Worm (Caenorhabditis elegans): ENCODE data around the gene ubc-9.

Gene ubc-9

ce11 chrIV:4650624-4651094 lies at the start of gene ubc-9:
Gene ubc-9, plus strand, starts transcription at chrIV:4651044.
- TF ChIP-seq lag-1 (GFP tag; IDR thresholded peaks at IDR 0.05): no peak
- no peak for TF ChIP-seq T26A5.8 (tag; optimal IDR thresholded peaks at IDR 0.05)
- TF ChIP-seq B0035.1 (tag; optimal IDR thresholded peaks at IDR 0.05): no peak
- TF ChIP-seq hrde-1 (tag; optimal IDR thresholded peaks at IDR 0.05; ENCODE audit: borderline replicate concordance): peak; percentile 30
- TF ChIP-seq tbx-9 (tag; optimal IDR thresholded peaks at IDR 0.05; ENCODE audit: borderline replicate concordance): no peak
- TF ChIP-seq hlh-12 (tag; optimal IDR thresholded peaks at IDR 0.05): no peak
- TF ChIP-seq B0019.2 (GFP tag; conservative IDR thresholded peaks at IDR 0.05): 0 out of 2 replicates have a peak, but pooled peaks have one; percentile 24
- TF ChIP-seq F33H1.4 (GFP tag; IDR thresholded peaks at IDR 0.05): peak; percentile 81
- TF ChIP-seq bed-2 (GFP tag; IDR thresholded peaks at IDR 0.05): no peak
- peak; percentile 92 for TF ChIP-seq cebp-1 (GFP tag; IDR thresholded peaks at IDR 0.05)
- TF ChIP-seq cebp-1 (tag; optimal IDR thresholded peaks at IDR 0.05): peak; percentile 99
- peak; percentile 92 for TF ChIP-seq madf-10 (tag; optimal IDR thresholded peaks at IDR 0.05)
- peak; percentile 75 for TF ChIP-seq lsy-27 (tag; optimal IDR thresholded peaks at IDR 0.05; ENCODE audit: borderline replicate concordance, insufficient read depth)
- TF ChIP-seq ets-4 (GFP tag; optimal IDR thresholded peaks at IDR 0.05): no peak
- no peak for TF ChIP-seq hmg-20 (GFP tag; IDR thresholded peaks at IDR 0.05)
- no peak for TF ChIP-seq attf-3 (GFP tag; conservative IDR thresholded peaks at IDR 0.05)
- TF ChIP-seq chd-7 (tag; optimal IDR thresholded peaks at IDR 0.05): no peak
- TF ChIP-seq let-607 (tag; optimal IDR thresholded peaks at IDR 0.05): peak in 1 of 2 experiments; percentile 31
- peak; percentile 4 for TF ChIP-seq atf-7 (tag; optimal IDR thresholded peaks at IDR 0.05)
- TF ChIP-seq mcd-1 (GFP tag; IDR thresholded peaks at IDR 0.05): peak; percentile 81
- no peak for TF ChIP-seq nhr-27 (tag; optimal IDR thresholded peaks at IDR 0.05)
- TF ChIP-seq bed-1 (GFP tag; IDR thresholded peaks at IDR 0.05): no peak
- no peak for TF ChIP-seq sptf-2 (GFP tag; optimal IDR thresholded peaks at IDR 0.05)
- no peak for TF ChIP-seq gei-17 (GFP tag; optimal IDR thresholded peaks at IDR 0.05)
- peak; percentile 25 for TF ChIP-seq snpc-4 (GFP tag; optimal IDR thresholded peaks at IDR 0.05)
- peak; percentile 49 to 78 (median 67) for TF ChIP-seq snpc-4 (tag; optimal IDR thresholded peaks at IDR 0.05)
- no peak for TF ChIP-seq ztf-28 (GFP tag; IDR thresholded peaks at IDR 0.05)
- no peak for TF ChIP-seq ztf-22 (GFP tag; optimal IDR thresholded peaks at IDR 0.05)
- no peak for TF ChIP-seq mes-4 (tag; optimal IDR thresholded peaks at IDR 0.05)
- no peak for TF ChIP-seq Y53F4B.3 (GFP tag; IDR thresholded peaks at IDR 0.05)
- peak; percentile 82 for TF ChIP-seq lsl-1 (GFP tag; optimal IDR thresholded peaks at IDR 0.05)
- TF ChIP-seq ztf-18 (tag; optimal IDR thresholded peaks at IDR 0.05): peak; percentile 67
- TF ChIP-seq let-526 (GFP tag; IDR thresholded peaks at IDR 0.05): no peak
- TF ChIP-seq ama-1 (optimal IDR thresholded peaks at IDR 0.05): no peak
- no peak for TF ChIP-seq ama-1 (GFP tag; optimal IDR thresholded peaks at IDR 0.05)
- no peak for TF ChIP-seq F57A8.1 (GFP tag; optimal IDR thresholded peaks at IDR 0.05)
- peak; percentile 53; the same call in 1 of the 2 replicates for TF ChIP-seq attf-6 (GFP tag; IDR thresholded peaks at IDR 0.05)
- peak; percentile 93 for TF ChIP-seq efl-1 (GFP tag; optimal IDR thresholded peaks at IDR 0.05)
- TF ChIP-seq ccch-3 (GFP tag; optimal IDR thresholded peaks at IDR 0.05): no peak
- TF ChIP-seq lin-35 (GFP tag; optimal IDR thresholded peaks at IDR 0.05): peak; percentile 10 to 56 (median 54)
- TF ChIP-seq snpc-3.4 (tag; optimal IDR thresholded peaks at IDR 0.05): peak; percentile 79
- no peak for TF ChIP-seq Y56A3A.18 (GFP tag; IDR thresholded peaks at IDR 0.05)
- TF ChIP-seq lir-1 (GFP tag; conservative IDR thresholded peaks at IDR 0.05): peak; percentile 59; the same call in 1 of the 2 replicates
- no peak for TF ChIP-seq hlh-26 (GFP tag; conservative IDR thresholded peaks at IDR 0.05)
- peak; percentile 89 for TF ChIP-seq madf-3 (GFP tag; IDR thresholded peaks at IDR 0.05)
- no peak for TF ChIP-seq egl-18 (GFP tag; IDR thresholded peaks at IDR 0.05)
- TF ChIP-seq B0336.3 (GFP tag; IDR thresholded peaks at IDR 0.05): peak; percentile 81
- TF ChIP-seq repo-1 (tag; optimal IDR thresholded peaks at IDR 0.05): peak; percentile 3

All from whole organism, young adult.